Worm (Caenorhabditis elegans) whole organism, dauer: Measurements from ENCODE around the gene F23B12.1.

Experiments
- unc-62 ChIP-seq: sonication (generic microtip); optimal IDR thresholded peaks from 2 replicates; lab custom pipeline; 2017; ENCODE audit warnings: missing biosample characterization, missing genetic modification reagents, missing genetic modification characterization

Gene F23B12.1

DNA sequence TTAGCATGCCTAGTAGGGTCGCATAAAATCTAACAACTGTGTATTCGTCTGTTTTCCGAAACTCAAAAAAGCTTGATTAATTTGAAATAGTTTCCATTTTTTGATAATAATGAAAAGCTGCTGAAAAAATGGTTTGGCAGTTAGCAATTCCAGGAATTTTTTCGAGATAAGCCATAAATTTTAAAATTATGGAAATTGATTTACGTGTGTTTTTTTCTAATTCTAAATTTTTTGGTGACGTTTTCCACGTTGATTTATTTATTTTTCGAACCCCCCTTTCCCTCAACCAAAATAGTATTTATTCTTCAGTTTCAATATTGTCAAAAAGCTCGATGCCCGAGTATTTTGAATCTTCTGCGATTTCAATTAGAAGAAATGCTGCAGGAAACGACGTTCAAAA, at the start of gene F23B12.1:
TSS of gene F23B12.1 (plus strand) at position 301 of the 400 bp plus-strand sequence.
- no peak for TF ChIP-seq unc-62 (GFP tag; lab: Kevin White, UChicago)

- no peak for TF ChIP-seq unc-62 (GFP tag; lab: Kevin White, UChicago)
Observed at ce11 chrV:14380242-14380641, 48.7 kb upstream of the F23B12.1 start.

ce11 chrV:14391830-14392229, 37.1 kb upstream of the F23B12.1 start, which contains the start of gene C15H11.10:
TSS of gene C15H11.10 (plus strand) at chrV:14392130.
- TF ChIP-seq unc-62 (GFP tag; lab: Kevin White, UChicago), result no peak

DNA sequence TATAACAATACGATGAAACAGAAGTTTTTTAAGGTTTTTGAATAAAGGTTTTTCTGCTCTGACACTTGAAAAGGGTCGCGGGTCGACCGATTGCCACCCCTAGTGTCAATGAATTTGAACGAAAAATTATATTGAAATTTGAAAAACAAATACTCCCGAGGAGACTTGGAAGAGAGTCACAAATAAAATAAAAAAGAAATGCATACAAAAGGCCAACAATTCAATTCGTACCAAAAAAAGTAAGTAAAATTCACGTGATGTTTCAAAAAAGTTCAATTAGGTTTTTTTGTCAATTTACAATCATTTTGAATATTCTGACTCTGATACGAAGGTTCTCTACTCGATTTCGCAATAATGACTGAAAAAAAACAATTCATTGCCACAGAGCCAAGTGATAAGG, 35.5 kb upstream of the F23B12.1 start, which contains the start of gene C15H11.1:
TSS of gene C15H11.1 (plus strand) at position 301 of the 400 bp plus-strand sequence.
- no peak for TF ChIP-seq unc-62 (GFP tag; lab: Kevin White, UChicago)

DNA sequence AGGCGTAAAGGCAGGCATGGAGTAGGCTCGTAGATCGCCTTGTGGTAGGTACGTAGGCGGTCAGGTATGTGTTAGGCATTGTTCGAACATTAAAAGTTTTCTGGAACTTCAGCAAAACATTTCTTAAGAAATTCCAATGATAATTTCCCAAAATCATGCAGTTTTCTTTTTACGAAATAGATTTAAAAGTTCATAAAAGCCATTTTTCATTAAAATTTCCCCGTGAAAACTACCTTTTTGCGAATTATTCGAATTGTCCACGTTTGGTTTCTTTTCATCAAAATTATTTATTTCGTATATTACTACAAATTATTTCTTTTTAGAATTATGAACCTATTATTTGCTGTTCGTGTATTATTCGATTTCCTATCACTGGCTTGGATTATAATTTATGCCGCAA, 34.2 kb upstream of the F23B12.1 start, which contains the start of gene C15H11.13:
TSS of gene C15H11.13 (plus strand) at position 301 of the 400 bp plus-strand sequence.
- no peak for TF ChIP-seq unc-62 (GFP tag; lab: Kevin White, UChicago)

- TF ChIP-seq unc-62 (GFP tag; lab: Kevin White, UChicago), result no peak
Observed at ce11 chrV:14396123-14396669, 32.8 kb upstream of the F23B12.1 start.

DNA sequence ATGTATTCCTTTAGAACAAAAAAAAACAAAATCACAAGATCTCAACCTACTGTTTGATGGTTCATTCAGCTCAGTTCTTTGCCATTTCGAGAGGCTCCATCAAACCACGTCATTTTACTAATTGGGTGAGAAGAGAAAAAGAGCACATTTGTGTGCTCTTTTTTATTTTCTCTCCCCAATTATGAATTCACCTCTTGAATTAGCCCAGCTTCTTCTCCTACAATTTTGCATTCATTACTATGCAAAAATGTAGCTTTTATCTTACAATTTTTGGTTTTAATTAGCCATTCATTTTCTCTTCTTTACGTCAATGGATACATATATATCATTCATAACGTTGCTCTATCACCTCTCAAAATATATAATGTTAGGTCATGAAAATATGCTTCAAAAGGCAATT, 23.3 kb upstream of the F23B12.1 start:
- TF ChIP-seq unc-62 (GFP tag; lab: Kevin White, UChicago), result no peak

DNA sequence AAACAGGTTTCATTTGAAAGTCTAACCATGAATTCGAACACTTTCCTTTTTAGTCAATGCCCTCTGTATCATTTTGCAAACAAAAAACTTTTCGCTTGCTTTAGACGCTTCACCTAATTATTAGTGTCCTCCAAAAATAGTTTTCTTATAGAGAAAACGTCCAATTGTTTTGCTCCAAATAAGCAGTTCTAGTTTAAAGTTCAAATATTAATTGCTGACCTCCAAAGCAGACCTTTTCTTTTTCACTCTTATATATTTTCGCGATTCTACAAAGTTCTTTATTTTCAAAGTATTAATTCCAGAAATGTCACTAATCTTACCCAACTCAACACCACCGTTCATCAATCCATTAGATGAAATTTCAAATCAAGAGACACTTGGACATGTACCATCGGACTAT, 20.2 kb upstream of the F23B12.1 start, which contains the start of gene gnrr-2:
TSS of gene gnrr-2 (plus strand) at position 301 of the 400 bp plus-strand sequence.
- TF ChIP-seq unc-62 (GFP tag; lab: Kevin White, UChicago), result no peak

ce11 chrV:14409905-14410304, 19.1 kb upstream of the F23B12.1 start:
- no peak for TF ChIP-seq unc-62 (GFP tag; lab: Kevin White, UChicago)

DNA sequence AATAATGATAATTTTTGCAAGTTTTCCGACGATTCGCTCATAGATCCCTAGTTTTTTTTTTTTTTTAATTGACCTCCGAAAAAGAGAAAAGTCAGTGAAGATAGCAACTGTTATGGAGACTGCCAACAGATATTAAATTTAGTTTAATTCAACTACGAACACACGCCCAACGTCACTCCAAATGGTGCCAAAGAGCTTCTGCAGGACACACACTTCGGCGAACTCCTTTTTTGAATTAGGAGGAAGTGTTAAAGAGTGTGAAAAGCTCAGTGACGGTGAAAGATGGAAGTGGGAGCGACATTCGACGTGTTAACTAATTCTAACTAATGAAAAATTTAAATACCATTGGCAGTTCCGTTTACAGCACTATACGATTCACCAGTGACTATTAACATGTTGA, 17.0 kb upstream of the F23B12.1 start:
- no peak for TF ChIP-seq unc-62 (GFP tag; lab: Kevin White, UChicago)

DNA sequence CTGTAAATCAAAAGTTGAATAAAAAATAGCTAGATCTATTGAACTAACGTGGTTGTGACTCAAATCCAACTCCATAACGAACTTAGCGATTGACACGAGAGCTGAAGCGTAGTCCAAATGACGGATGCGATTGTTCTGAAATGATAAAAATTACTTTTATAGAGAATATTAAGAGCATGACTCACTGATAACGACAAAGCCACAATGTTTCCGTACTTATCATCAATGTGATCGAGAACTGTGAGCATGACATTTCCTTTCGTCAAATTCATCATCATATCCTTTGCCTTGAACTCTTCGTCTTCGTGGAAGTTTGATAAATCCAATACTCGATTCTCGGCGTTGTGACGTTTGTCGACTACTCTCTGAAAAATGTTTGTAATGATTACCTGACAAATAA, 14.9 kb upstream of the F23B12.1 start:
- no peak for TF ChIP-seq unc-62 (GFP tag; lab: Kevin White, UChicago)

ce11 chrV:14414964-14415564, 13.9 kb upstream of the F23B12.1 start, which contains the start of the genes nxf-1 and C15H11.11:
TSS of gene nxf-1 (minus strand) at chrV:14415014.
TSS of gene C15H11.11 (plus strand) at chrV:14415499.
- no peak for TF ChIP-seq unc-62 (GFP tag; lab: Kevin White, UChicago)

- no peak for TF ChIP-seq unc-62 (GFP tag; lab: Kevin White, UChicago)
Observed at ce11 chrV:14417735-14418134, 11.2 kb upstream of the F23B12.1 start, which contains the start of the genes nxf-2 and set-31. TSS of gene nxf-2 (minus strand) at chrV:14417835. TSS of gene set-31 (plus strand) at chrV:14417903.

DNA sequence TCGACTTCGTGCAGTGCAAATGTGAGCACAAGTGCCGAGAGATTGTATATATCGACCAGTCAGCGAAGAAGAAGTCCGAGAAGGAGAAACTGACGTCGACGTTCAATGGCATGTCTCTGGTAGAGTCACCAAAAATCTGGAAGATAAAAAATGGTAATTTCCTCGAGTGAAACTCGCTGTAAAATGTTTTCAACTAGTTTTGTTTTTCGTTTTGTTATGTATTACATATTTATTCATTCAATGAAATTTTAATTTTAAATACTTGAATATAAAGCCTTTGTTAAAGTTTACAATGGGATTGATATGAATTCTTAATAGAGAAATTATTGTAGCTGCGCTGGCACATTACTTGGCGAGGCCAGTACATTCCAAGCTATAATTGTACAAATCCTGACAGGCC, 9.1 kb upstream of the F23B12.1 start:
- no peak for TF ChIP-seq unc-62 (GFP tag; lab: Kevin White, UChicago)

DNA sequence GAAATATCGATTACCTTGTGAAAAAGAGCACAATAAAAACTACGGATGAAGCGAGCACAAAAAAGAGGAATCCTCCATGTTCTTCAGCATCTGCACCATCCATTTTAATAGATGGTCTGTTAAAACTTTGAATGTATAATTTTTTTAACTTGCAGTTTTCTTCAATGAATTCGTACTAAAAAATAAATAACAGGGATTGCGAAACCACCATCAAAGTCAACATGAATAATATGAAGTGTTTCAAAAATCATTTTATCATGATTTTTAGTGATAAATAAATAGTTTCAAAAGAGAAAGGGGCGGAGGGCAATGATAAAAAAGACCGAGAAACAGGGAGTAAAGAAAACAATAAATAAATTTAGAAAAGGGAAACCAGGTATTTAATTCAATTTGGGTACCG, 7.6 kb upstream of the F23B12.1 start, which contains the start of gene dhs-22:
TSS of gene dhs-22 (minus strand) at position 116 of the 400 bp plus-strand sequence.
- TF ChIP-seq unc-62 (GFP tag; lab: Kevin White, UChicago), result no peak

- no peak for TF ChIP-seq unc-62 (GFP tag; lab: Kevin White, UChicago)
Observed at ce11 chrV:14422317-14422716, 6.6 kb upstream of the F23B12.1 start, which contains the start of gene pas-1. TSS of gene pas-1 (minus strand) at chrV:14422618.
